In the genomic region with DNA sequence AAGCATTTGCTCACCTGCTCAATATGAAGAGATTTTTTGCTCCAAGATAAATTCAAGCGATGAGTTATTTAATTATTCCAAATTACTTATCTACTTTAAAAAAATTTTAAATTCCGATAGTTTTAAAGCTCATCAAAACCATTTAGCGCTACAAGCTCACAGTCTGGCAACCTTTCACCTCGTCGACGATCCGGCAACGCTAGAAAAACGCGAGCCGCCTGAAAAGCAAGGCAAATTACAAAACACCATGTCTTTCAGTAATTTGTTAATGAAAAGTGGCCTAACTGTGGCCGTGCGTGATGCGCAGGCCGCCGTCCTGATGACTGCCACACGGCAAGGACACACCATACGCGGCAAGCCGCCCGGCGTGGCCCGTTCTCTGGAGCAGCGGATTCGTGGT, we compare ENCODE assay signal across 2 fruit fly cellular contexts.
TF ChIP-seq lines count a peak whose summit lies in the region.

Gene mRpL38, plus strand, starts transcription at position 197 of the 400 bp plus-strand sequence.

- TF ChIP-seq CTCF in whole organism, embryonic (GFP tag; optimal IDR thresholded peaks at IDR 0.05; lab: Kevin White, UChicago) = no peak

TF ChIP-seq in whole organism, embryonic, 481 proteins besides CTCF, POLR2A, EP300 and RAD21 (continues in another document):
- TF ChIP-seq gem (tag; optimal IDR thresholded peaks at IDR 0.05; lab: Kevin White, UChicago) = no peak
- TF ChIP-seq CG7839 (tag; optimal IDR thresholded peaks at IDR 0.05; lab: Kevin White, UChicago) = no peak
- peak; percentile 12 for TF ChIP-seq Sry-δ (GFP tag; optimal IDR thresholded peaks at IDR 0.05; lab: Kevin White, UChicago)
- peak in 1 of 2 experiments; percentile 69 for TF ChIP-seq Pdp1 (GFP tag; optimal IDR thresholded peaks at IDR 0.05; lab: Kevin White, UChicago)
- peak; percentile 10 for TF ChIP-seq CG2116 (GFP tag; optimal IDR thresholded peaks at IDR 0.05; lab: Kevin White, UChicago)
- peak; percentile 18 for TF ChIP-seq Ets97D (GFP tag; optimal IDR thresholded peaks at IDR 0.05; lab: Kevin White, UChicago)
- 0 out of 2 replicates have a peak, but pooled peaks have one; percentile 26 for TF ChIP-seq CG42726 (GFP tag; IDR thresholded peaks at IDR 0.05; lab: Robert Waterston, UW; ENCODE audit: partially characterized antibody)
- no peak for TF ChIP-seq CG17385 (GFP tag; optimal IDR thresholded peaks at IDR 0.05; lab: Kevin White, UChicago)
- TF ChIP-seq Scr (GFP tag; IDR thresholded peaks at IDR 0.05; lab: Robert Waterston, UW; ENCODE audit: partially characterized antibody) = peak; percentile 17
- peak; percentile 63 for TF ChIP-seq CG4617 (GFP tag; optimal IDR thresholded peaks at IDR 0.05; lab: Kevin White, UChicago; ENCODE audit: borderline replicate concordance)
- TF ChIP-seq E2f2 (GFP tag; IDR thresholded peaks at IDR 0.05; lab: Robert Waterston, UW) = peak; percentile 92
- peak; percentile 74 for TF ChIP-seq MBD-R2 (GFP tag; IDR thresholded peaks at IDR 0.05; lab: Robert Waterston, UW)
- TF ChIP-seq Opbp (GFP tag; IDR thresholded peaks at IDR 0.05; lab: Robert Waterston, UW; ENCODE audit: partially characterized antibody) = peak; percentile 30; the same call in 1 of the 3 replicates
- TF ChIP-seq otp (GFP tag; IDR thresholded peaks at IDR 0.05; lab: Robert Waterston, UW) = no peak
- no peak for TF ChIP-seq lilli (GFP tag; optimal IDR thresholded peaks at IDR 0.05; lab: Kevin White, UChicago)
- no peak for TF ChIP-seq Abd-B (GFP tag; optimal IDR thresholded peaks at IDR 0.05; lab: Kevin White, UChicago)
- TF ChIP-seq Aef1 (GFP tag; IDR thresholded peaks at IDR 0.05; lab: Robert Waterston, UW) = no peak
- TF ChIP-seq stwl (tag; optimal IDR thresholded peaks at IDR 0.05; lab: Kevin White, UChicago) = peak; percentile 41
- peak; percentile 66 for TF ChIP-seq Dref (GFP tag; IDR thresholded peaks at IDR 0.05; lab: Robert Waterston, UW)
- TF ChIP-seq tap (tag; optimal IDR thresholded peaks at IDR 0.05; lab: Kevin White, UChicago) = no peak
- TF ChIP-seq Sox102F (GFP tag; optimal IDR thresholded peaks at IDR 0.05; lab: Kevin White, UChicago) = no peak
- TF ChIP-seq MESR4 (GFP tag; optimal IDR thresholded peaks at IDR 0.05; lab: Kevin White, UChicago) = peak; percentile 79
- TF ChIP-seq Xrp1 (GFP tag; IDR thresholded peaks at IDR 0.05; lab: Robert Waterston, UW) = no peak
- TF ChIP-seq CG4854 (GFP tag; optimal IDR thresholded peaks at IDR 0.05; lab: Kevin White, UChicago) = no peak
- TF ChIP-seq CG10979 (tag; optimal IDR thresholded peaks at IDR 0.05; lab: Kevin White, UChicago) = no peak
- no peak for TF ChIP-seq CG6272 (GFP tag; IDR thresholded peaks at IDR 0.05; lab: Robert Waterston, UW)
- TF ChIP-seq CG13287 (GFP tag; IDR thresholded peaks at IDR 0.05; lab: Robert Waterston, UW; ENCODE audit: partially characterized antibody) = peak; percentile 27
- TF ChIP-seq CG17568 (GFP tag; optimal IDR thresholded peaks at IDR 0.05; lab: Kevin White, UChicago) = no peak
- no peak for TF ChIP-seq nerfin-2 (GFP tag; IDR thresholded peaks at IDR 0.05; lab: Robert Waterston, UW; ENCODE audit: partially characterized antibody)
- no peak for TF ChIP-seq tna (GFP tag; IDR thresholded peaks at IDR 0.05; lab: Robert Waterston, UW; ENCODE audit: partially characterized antibody)
- no peak for TF ChIP-seq CG13424 (tag; optimal IDR thresholded peaks at IDR 0.05; lab: Kevin White, UChicago)
- TF ChIP-seq chinmo (GFP tag; IDR thresholded peaks at IDR 0.05; lab: Robert Waterston, UW; ENCODE audit: partially characterized antibody) = 0 out of 4 replicates have a peak, but pooled peaks have one; percentile 9
- no peak for TF ChIP-seq CHES-1-like (GFP tag; optimal IDR thresholded peaks at IDR 0.05; lab: Kevin White, UChicago)
- TF ChIP-seq pita (GFP tag; optimal IDR thresholded peaks at IDR 0.05; lab: Kevin White, UChicago) = no peak
- TF ChIP-seq CG11723 (GFP tag; optimal IDR thresholded peaks at IDR 0.05; lab: Kevin White, UChicago) = no peak
- TF ChIP-seq CG3847 (GFP tag; IDR thresholded peaks at IDR 0.05; lab: Robert Waterston, UW) = peak; percentile 29; the same call in 1 of the 2 replicates
- no peak for TF ChIP-seq luna (GFP tag; optimal IDR thresholded peaks at IDR 0.05; lab: Kevin White, UChicago)
- peak; percentile 31 for TF ChIP-seq Med (GFP tag; lab: Kevin White, UChicago)
- TF ChIP-seq ttk (GFP tag; IDR thresholded peaks at IDR 0.05; lab: Robert Waterston, UW) = no peak
- TF ChIP-seq BEAF-32 (GFP tag; optimal IDR thresholded peaks at IDR 0.05; lab: Kevin White, UChicago) = peak; percentile 49
- TF ChIP-seq trem (tag; optimal IDR thresholded peaks at IDR 0.05; lab: Kevin White, UChicago) = peak; percentile 36

TF ChIP-seq in whole organism, prepupa, 60 proteins besides CTCF, POLR2A, EP300 and RAD21:
- TF ChIP-seq Ets21C (GFP tag; optimal IDR thresholded peaks at IDR 0.05; lab: Kevin White, UChicago) (no peak), svp (GFP tag; lab: Kevin White, UChicago) (peak; percentile 26), CG31627 (GFP tag; optimal IDR thresholded peaks at IDR 0.05; lab: Kevin White, UChicago) (no peak)
